Worm (Caenorhabditis elegans) whole organism, mixed stage, embryonic: ENCODE data around the gene C37H5.5.

Source experiments
- blmp-1 ChIP-seq: fragments of 150-350 bp; optimal IDR thresholded peaks from 2 replicates; lab custom pipeline; 2014; ENCODE audit warnings: missing biosample characterization, missing genetic modification characterization
- ceh-39 ChIP-seq: fragments of 150-350 bp; optimal IDR thresholded peaks from 2 replicates; lab custom pipeline; 2014; ENCODE audit warnings: missing biosample characterization, missing genetic modification characterization
- elt-3 ChIP-seq: fragments of 150-350 bp; optimal IDR thresholded peaks from 2 replicates; lab custom pipeline; 2014; ENCODE audit warnings: missing biosample characterization, missing genetic modification characterization
- lin-13 ChIP-seq: fragments of 150-350 bp; optimal IDR thresholded peaks from 2 replicates; lab custom pipeline; 2014; ENCODE audit warnings: missing biosample characterization, missing genetic modification characterization
- nhr-12 ChIP-seq: fragments of 150-350 bp; optimal IDR thresholded peaks from 2 replicates; lab custom pipeline; 2014; ENCODE audit warnings: missing biosample characterization, missing genetic modification characterization
- nhr-2 ChIP-seq: fragments of 150-350 bp; optimal IDR thresholded peaks from 2 replicates; lab custom pipeline; 2014; ENCODE audit warnings: missing biosample characterization, missing genetic modification characterization
- nhr-237 ChIP-seq: fragments of 150-350 bp; optimal IDR thresholded peaks from 2 replicates; lab custom pipeline; 2014; ENCODE audit warnings: missing biosample characterization, missing genetic modification characterization
- nhr-28 ChIP-seq: fragments of 150-350 bp; optimal IDR thresholded peaks from 2 replicates; lab custom pipeline; 2014; ENCODE audit warnings: missing biosample characterization, missing genetic modification characterization
- pha-4 ChIP-seq: fragments of 150-350 bp; optimal IDR thresholded peaks from 2 replicates; lab custom pipeline; 2018; ENCODE audit warnings: missing biosample characterization, missing genetic modification reagents, missing genetic modification characterization
- tbx-8 ChIP-seq: fragments of 200-800 bp; sonication (Bioruptor generic); optimal IDR thresholded peaks from 2 replicates; lab custom pipeline; 2018; ENCODE audit warnings: mild to moderate bottlenecking, missing genetic modification characterization, moderate library complexity, missing compliant biosample characterization

- no peak for TF ChIP-seq nhr-237 (tag; lab: Kevin White, UChicago)
- no peak for TF ChIP-seq nhr-28 (tag; lab: Kevin White, UChicago)
- TF ChIP-seq pha-4 (tag; lab: Kevin White, UChicago): no peak
- no peak for TF ChIP-seq blmp-1
- no peak for TF ChIP-seq nhr-2
- TF ChIP-seq lin-13 (tag; lab: Kevin White, UChicago): no peak
- no peak for TF ChIP-seq nhr-12
- TF ChIP-seq tbx-8 (GFP tag; lab: Kevin White, UChicago): no peak
- no peak for TF ChIP-seq ceh-39 (tag; lab: Kevin White, UChicago)
- no peak for TF ChIP-seq elt-3 (tag; lab: Kevin White, UChicago)
These were observed 21.3 kb upstream of the C37H5.5 start, which contains the start of gene R02F11.3 for ce11 chrV:4805847-4806246.
